Worm (Caenorhabditis elegans) whole organism, early embryonic: Measurements from ENCODE around the gene str-238.

Experiments
- B0310.2 ChIP-seq: sonication (generic microtip); optimal IDR thresholded peaks from 2 replicates; lab custom pipeline; 2016; ENCODE audit warnings: mild to moderate bottlenecking, missing genetic modification characterization, missing compliant biosample characterization
- F13C5.2 ChIP-seq: sonication (generic microtip); optimal IDR thresholded peaks from 2 replicates; lab custom pipeline; 2017; ENCODE audit warnings: mild to moderate bottlenecking, missing genetic modification characterization, inconsistent platforms, missing compliant biosample characterization
- aly-1 ChIP-seq: sonication (generic microtip); optimal IDR thresholded peaks from 2 replicates; lab custom pipeline; 2016; ENCODE audit warnings: missing genetic modification characterization, missing compliant biosample characterization
- ama-1 ChIP-seq: fragments of 150-350 bp; optimal IDR thresholded peaks from 2 replicates; lab custom pipeline; 2014
- ceh-13 ChIP-seq: fragments of 200-800 bp; sonication (Bioruptor generic); optimal IDR thresholded peaks from 2 replicates; lab custom pipeline; 2018; ENCODE audit warnings: mild to moderate bottlenecking, missing genetic modification characterization, missing compliant biosample characterization
- ceh-36 ChIP-seq: sonication (generic microtip); optimal IDR thresholded peaks from 2 replicates; lab custom pipeline; 2016; ENCODE audit warnings: missing genetic modification characterization, inconsistent platforms, missing compliant biosample characterization
- ets-7 ChIP-seq: sonication (generic microtip); optimal IDR thresholded peaks from 2 replicates; lab custom pipeline; 2016; ENCODE audit warnings: missing genotype, missing genetic modification characterization, missing compliant biosample characterization
- flt-1 ChIP-seq: fragments of 200-800 bp; sonication (Bioruptor generic); IDR thresholded peaks from 2 replicates; pipeline ENCODE4 v1.3.6; 2022; ENCODE audit warnings: missing genetic modification characterization, missing compliant biosample characterization
- hmbx-1 ChIP-seq: sonication (generic microtip); optimal IDR thresholded peaks from 2 replicates; lab custom pipeline; 2016; ENCODE audit warnings: mild to moderate bottlenecking, missing genetic modification characterization, missing compliant biosample characterization
- hmg-4 ChIP-seq: fragments of 200-800 bp; sonication (Bioruptor generic); optimal IDR thresholded peaks from 2 replicates; lab custom pipeline; 2018; ENCODE audit warnings: mild to moderate bottlenecking, missing genetic modification characterization, missing compliant biosample characterization
- hnd-1 ChIP-seq: sonication (generic microtip); optimal IDR thresholded peaks from 2 replicates; lab custom pipeline; 2016; ENCODE audit warnings: missing genetic modification characterization, missing compliant biosample characterization
- pes-1 ChIP-seq: fragments of 200-800 bp; sonication (Bioruptor generic); IDR thresholded peaks from 2 replicates; pipeline ENCODE4 v1.3.6; 2022; ENCODE audit warnings: missing genetic modification reagents, missing genetic modification characterization, missing compliant biosample characterization
- scrt-1 ChIP-seq: fragments of 200-800 bp; sonication (Bioruptor generic); IDR thresholded peaks from 2 replicates; pipeline ENCODE4 v1.3.6; 2022; ENCODE audit warnings: missing genetic modification characterization, missing compliant biosample characterization
- sea-1 ChIP-seq: fragments of 200-800 bp; sonication (Bioruptor generic); conservative IDR thresholded peaks from 2 replicates; pipeline ENCODE4 v1.3.6; 2022; ENCODE audit warnings: missing genetic modification characterization, missing compliant biosample characterization
- tbx-11 ChIP-seq: fragments of 200-800 bp; sonication (Bioruptor generic); IDR thresholded peaks from 2 replicates; pipeline ENCODE4 v1.3.6; 2022; ENCODE audit warnings: missing genetic modification characterization, missing compliant biosample characterization
- tbx-37 ChIP-seq: fragments of 200-800 bp; sonication (Bioruptor generic); conservative IDR thresholded peaks from 2 replicates; pipeline ENCODE4 v1.3.6; 2022; ENCODE audit warnings: missing genetic modification reagents, missing genetic modification characterization, missing compliant biosample characterization
- tra-4 ChIP-seq: sonication (generic microtip); optimal IDR thresholded peaks from 2 replicates; lab custom pipeline; 2017; ENCODE audit warnings: missing genetic modification characterization, missing compliant biosample characterization

The str-238 gene

DNA sequence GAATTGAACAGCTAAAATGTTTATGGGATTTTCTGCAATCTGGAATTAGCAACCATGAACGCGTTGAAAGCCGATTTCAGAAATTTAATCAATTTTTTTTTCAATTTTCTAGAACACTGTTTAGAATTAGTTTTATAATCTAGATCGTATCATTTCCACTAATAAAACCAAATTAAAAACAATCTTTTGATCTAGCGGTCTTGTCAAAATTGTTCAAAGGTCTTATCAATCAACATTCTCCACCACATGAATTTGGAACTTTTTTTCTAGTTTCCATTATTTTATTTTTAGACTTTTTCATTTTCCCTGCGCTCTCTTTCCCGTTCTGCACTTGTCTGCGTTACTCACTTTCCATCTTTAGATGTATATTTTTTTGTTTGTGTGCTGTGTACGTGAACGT, 2.5 kb upstream of the str-238 start, which contains the start of gene srp-2:
srp-2 (plus strand) TSS at position 301 of the 400 bp plus-strand sequence.
- TF ChIP-seq flt-1 (GFP tag; lab: Robert Waterston, UW) (no peak), pes-1 (GFP tag; lab: Robert Waterston, UW) (no peak), ama-1 (lab: Kevin White, UChicago) (no peak), F13C5.2 (tag; lab: Kevin White, UChicago) (no peak), tra-4 (tag; lab: Kevin White, UChicago) (no peak)

DNA sequence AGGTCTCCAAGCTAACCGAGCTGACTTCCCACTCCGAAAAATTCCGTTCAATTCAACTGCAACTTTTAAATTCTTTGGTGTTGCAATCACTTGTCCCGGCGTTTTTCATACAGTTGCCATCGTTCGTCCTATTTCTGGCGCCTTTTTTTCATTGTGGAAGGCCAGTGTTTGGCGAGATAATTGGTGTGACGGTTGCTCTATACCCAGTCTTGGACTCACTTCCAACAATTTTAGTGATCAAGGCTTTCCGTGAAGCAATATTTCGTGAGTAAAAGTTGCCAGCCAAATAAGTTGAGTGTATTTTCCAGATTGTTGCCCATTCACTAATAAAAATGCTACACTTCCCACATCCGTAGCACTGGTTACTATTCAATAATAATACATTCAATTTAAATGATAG, 7.4 kb downstream of the str-238 start:
- no peak for TF ChIP-seq hmbx-1 (tag; lab: Kevin White, UChicago)

DNA sequence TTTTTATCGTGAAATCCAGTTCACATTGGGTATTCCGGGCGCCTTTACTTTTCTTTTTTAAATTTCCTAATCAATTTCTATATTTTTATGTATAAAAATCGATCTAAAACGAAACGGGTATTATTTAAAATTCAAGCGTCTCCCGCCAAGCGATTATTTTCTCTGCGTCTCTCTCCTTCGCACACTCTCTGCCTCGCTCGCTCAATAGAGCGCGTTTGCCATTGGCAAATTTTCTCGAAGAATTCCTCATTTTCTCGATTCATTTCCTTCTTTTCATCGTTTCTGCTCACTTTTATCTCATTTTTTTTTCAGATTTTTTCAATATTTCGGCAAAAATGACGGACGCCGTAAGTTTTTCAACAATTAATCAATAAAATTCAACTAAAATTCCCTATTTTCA, 8.4 kb downstream of the str-238 start, which contains the start of gene sti-1:
sti-1 (plus strand) TSS at position 263 of the 400 bp plus-strand sequence.
- TF ChIP-seq F13C5.2 (tag; lab: Kevin White, UChicago) (peak; percentile 34), hnd-1 (no peak), ets-7 (no peak), ama-1 (lab: Kevin White, UChicago) (no peak), sea-1 (no peak)

DNA sequence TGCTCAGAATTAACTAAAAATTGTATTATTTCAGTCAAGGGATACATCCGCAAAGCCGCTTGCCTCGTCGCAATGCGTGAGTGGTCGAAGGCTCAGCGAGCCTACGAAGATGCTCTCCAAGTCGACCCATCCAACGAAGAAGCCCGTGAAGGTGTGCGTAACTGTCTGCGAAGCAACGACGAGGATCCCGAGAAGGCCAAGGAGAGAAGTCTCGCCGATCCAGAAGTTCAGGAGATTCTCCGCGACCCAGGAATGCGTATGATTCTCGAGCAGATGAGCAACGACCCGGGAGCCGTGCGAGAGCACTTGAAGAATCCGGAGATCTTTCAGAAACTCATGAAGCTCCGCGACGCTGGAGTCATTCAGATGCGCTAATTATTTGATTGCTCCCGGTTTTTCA, 9.5 kb downstream of the str-238 start:
- TF ChIP-seq F13C5.2 (tag; lab: Kevin White, UChicago): no peak
- TF ChIP-seq tbx-11 (GFP tag; lab: Robert Waterston, UW): no peak
- no peak for TF ChIP-seq hmg-4 (GFP tag; lab: Kevin White, UChicago)
- TF ChIP-seq hnd-1: no peak
- no peak for TF ChIP-seq ama-1 (lab: Kevin White, UChicago)
- no peak for TF ChIP-seq aly-1 (tag; lab: Kevin White, UChicago)
- TF ChIP-seq B0310.2 (tag; lab: Kevin White, UChicago): no peak
- no peak for TF ChIP-seq sea-1
- no peak for TF ChIP-seq ceh-13
- TF ChIP-seq tbx-37 (GFP tag; lab: Robert Waterston, UW): no peak
- no peak for TF ChIP-seq scrt-1 (GFP tag; lab: Robert Waterston, UW)
- no peak for TF ChIP-seq hmbx-1 (tag; lab: Kevin White, UChicago)
- TF ChIP-seq ceh-36 (tag; lab: Kevin White, UChicago): no peak
- no peak for TF ChIP-seq tra-4 (tag; lab: Kevin White, UChicago)
- TF ChIP-seq flt-1 (GFP tag; lab: Robert Waterston, UW): no peak
- TF ChIP-seq ets-7: no peak
- no peak for TF ChIP-seq pes-1 (GFP tag; lab: Robert Waterston, UW)

DNA sequence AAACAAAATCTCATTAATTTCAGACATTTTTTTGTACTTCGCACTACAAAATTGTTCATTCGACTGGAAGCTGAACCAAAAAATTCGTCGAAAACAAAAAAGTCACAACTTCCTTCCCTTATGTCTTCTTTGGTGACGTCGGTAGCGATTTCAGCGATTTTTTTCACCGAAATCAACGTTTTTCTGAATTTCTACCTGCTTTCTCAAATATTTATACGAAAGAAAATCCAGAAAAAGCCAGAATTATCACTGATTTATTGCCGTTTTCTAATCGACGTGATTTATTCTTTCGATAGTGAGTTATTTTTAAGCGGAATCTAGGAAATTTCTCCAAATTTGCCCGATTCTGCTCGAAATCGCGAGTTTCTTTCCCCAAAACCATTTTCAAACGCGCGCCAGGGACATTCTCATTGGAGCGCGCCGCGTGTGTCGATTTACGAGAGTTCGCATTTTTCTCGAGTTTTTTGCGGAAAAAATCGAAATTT, 10.1 kb downstream of the str-238 start, which contains the start of gene srbc-58:
srbc-58 (plus strand) TSS at position 121 of the 485 bp plus-strand sequence.
- TF ChIP-seq tra-4 (tag; lab: Kevin White, UChicago) (no peak), ets-7 (no peak), sea-1 (0 out of 2 replicates have a peak, but pooled peaks have one; percentile 44)

DNA sequence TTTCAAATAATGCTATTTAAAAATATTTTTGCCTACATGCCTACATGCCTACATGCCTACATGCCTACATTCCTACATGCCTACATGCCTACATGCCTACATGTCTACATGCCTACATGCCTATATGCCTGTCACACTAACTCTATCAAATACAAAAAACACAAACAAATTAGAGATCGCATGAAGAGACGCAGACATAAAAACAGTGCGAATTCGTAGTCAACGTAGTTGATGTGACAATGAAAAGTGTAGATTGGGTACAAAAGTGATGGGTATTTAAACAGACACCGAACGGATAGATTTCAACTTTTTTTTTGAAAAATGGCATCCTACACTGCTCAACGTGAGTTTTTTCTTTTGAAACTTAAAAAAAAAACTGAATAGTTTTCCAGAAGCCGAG, 12.5 kb downstream of the str-238 start, which contains the start of gene R09E12.9:
R09E12.9 (plus strand) TSS at position 316 of the 400 bp plus-strand sequence.
- TF ChIP-seq sea-1: no peak
- TF ChIP-seq ets-7: no peak
- no peak for TF ChIP-seq hnd-1
- TF ChIP-seq tbx-37 (GFP tag; lab: Robert Waterston, UW): no peak
- TF ChIP-seq tbx-11 (GFP tag; lab: Robert Waterston, UW): no peak
- TF ChIP-seq ceh-13: no peak
- TF ChIP-seq scrt-1 (GFP tag; lab: Robert Waterston, UW): no peak
- TF ChIP-seq ceh-36 (tag; lab: Kevin White, UChicago): no peak
- no peak for TF ChIP-seq hmbx-1 (tag; lab: Kevin White, UChicago)
- no peak for TF ChIP-seq aly-1 (tag; lab: Kevin White, UChicago)

DNA sequence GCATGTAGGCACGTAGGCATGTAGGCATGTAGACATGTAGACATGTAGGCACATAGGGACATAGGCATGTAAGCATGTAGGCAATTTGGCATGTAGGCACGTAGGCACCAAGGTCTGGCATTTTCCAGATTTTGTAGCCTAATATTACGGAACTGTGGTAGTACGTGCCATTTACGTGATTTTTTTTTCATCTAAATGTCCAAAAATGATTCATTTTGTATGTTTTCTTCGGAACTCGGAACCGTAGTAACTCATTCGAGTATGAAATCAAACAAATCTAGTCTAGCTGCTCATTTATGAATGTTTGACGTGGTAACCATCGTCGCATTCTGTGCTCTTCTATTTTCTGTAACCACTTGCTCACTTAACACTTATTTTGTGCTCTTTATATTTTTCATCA, 13.5 kb downstream of the str-238 start, which contains the start of gene srbc-59:
srbc-59 (plus strand) TSS at position 301 of the 400 bp plus-strand sequence.
- no peak for TF ChIP-seq flt-1 (GFP tag; lab: Robert Waterston, UW)
- no peak for TF ChIP-seq aly-1 (tag; lab: Kevin White, UChicago)
- no peak for TF ChIP-seq B0310.2 (tag; lab: Kevin White, UChicago)
- no peak for TF ChIP-seq pes-1 (GFP tag; lab: Robert Waterston, UW)
- TF ChIP-seq hmbx-1 (tag; lab: Kevin White, UChicago): no peak
- no peak for TF ChIP-seq ama-1 (lab: Kevin White, UChicago)
- no peak for TF ChIP-seq hmg-4 (GFP tag; lab: Kevin White, UChicago)
- no peak for TF ChIP-seq ets-7
- TF ChIP-seq tbx-11 (GFP tag; lab: Robert Waterston, UW): no peak
- TF ChIP-seq scrt-1 (GFP tag; lab: Robert Waterston, UW): no peak
- no peak for TF ChIP-seq tbx-37 (GFP tag; lab: Robert Waterston, UW)

DNA sequence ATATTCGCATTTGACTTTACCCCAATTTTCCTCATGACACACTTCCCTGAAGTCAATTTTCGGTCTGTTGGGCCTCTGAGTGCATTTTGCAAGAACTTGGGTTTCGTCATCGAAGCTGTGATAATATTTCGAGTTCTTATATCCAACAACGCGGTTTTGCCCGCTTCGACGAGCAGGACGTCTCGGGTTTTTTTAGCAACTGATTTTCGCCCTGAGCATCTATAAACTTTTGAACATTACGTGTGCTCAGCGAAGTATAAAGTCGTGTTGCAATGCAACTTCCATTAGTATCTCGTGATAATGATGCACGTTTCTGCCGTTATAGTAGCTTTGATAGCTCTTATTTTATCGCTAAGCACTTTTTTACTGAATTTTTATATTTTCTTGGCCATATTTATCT, 15.2 kb downstream of the str-238 start, which contains the start of gene srbc-60:
srbc-60 (plus strand) TSS at position 301 of the 400 bp plus-strand sequence.
- TF ChIP-seq pes-1 (GFP tag; lab: Robert Waterston, UW) (no peak), hnd-1 (no peak), ceh-13 (no peak), ceh-36 (tag; lab: Kevin White, UChicago) (no peak), F13C5.2 (tag; lab: Kevin White, UChicago) (no peak), tbx-11 (GFP tag; lab: Robert Waterston, UW) (no peak), tbx-37 (GFP tag; lab: Robert Waterston, UW) (no peak), sea-1 (no peak), hmbx-1 (tag; lab: Kevin White, UChicago) (no peak), ama-1 (lab: Kevin White, UChicago) (no peak), aly-1 (tag; lab: Kevin White, UChicago) (no peak)
